Worm (Caenorhabditis elegans): Measurements from ENCODE around the gene npl-4.2.

npl-4.2 gene

ce11 chrII:5594210-5594764 lies 28.4 kb upstream of the npl-4.2 start, which contains the start of gene ttc-4 (continued):
- TF ChIP-seq elt-1 (tag; optimal IDR thresholded peaks at IDR 0.05) (no peak), lin-13 (GFP tag; optimal IDR thresholded peaks at IDR 0.05) (peak; percentile 27), ceh-82 (tag; optimal IDR thresholded peaks at IDR 0.05) (no peak), ZK546.5 (tag; optimal IDR thresholded peaks at IDR 0.05) (no peak), unc-55 (GFP tag; optimal IDR thresholded peaks at IDR 0.05) (peak; percentile 76), nhr-129 (tag; optimal IDR thresholded peaks at IDR 0.05) (peak; percentile 27), R02D3.7 (tag; optimal IDR thresholded peaks at IDR 0.05) (no peak)

- TF ChIP-seq sem-4 (tag; optimal IDR thresholded peaks at IDR 0.05): no peak
- TF ChIP-seq snpc-4 (tag; optimal IDR thresholded peaks at IDR 0.05): no peak
- no peak for TF ChIP-seq Y55F3AM.14 (GFP tag; optimal IDR thresholded peaks at IDR 0.05)
- no peak for TF ChIP-seq lsy-2 (tag; optimal IDR thresholded peaks at IDR 0.05)
- no peak for TF ChIP-seq mbf-1 (tag; optimal IDR thresholded peaks at IDR 0.05)
- no peak for TF ChIP-seq nhr-237 (tag; optimal IDR thresholded peaks at IDR 0.05)
- no peak for TF ChIP-seq R02D3.7 (tag; optimal IDR thresholded peaks at IDR 0.05)
Measured at ce11 chrII:5596247-5596646, 26.4 kb upstream of the npl-4.2 start, which contains the start of gene C17G10.1. Gene C17G10.1, plus strand, starts transcription at chrII:5596547.

ce11 chrII:5599326-5600044 lies 23.2 kb upstream of the npl-4.2 start, which contains the start of gene C17G10.10:
Gene C17G10.10, minus strand, starts transcription at chrII:5599376.
- peak; percentile 53 for TF ChIP-seq lin-13 (GFP tag; optimal IDR thresholded peaks at IDR 0.05)
- TF ChIP-seq ztf-1 (GFP tag; conservative IDR thresholded peaks at IDR 0.05): no peak
- peak; percentile 87 for TF ChIP-seq sma-3 (GFP tag; optimal IDR thresholded peaks at IDR 0.05)
- no peak for TF ChIP-seq aly-2 (tag; optimal IDR thresholded peaks at IDR 0.05)
- TF ChIP-seq dmd-4 (tag; optimal IDR thresholded peaks at IDR 0.05): no peak
- peak; percentile 45 for TF ChIP-seq nhr-129 (tag; optimal IDR thresholded peaks at IDR 0.05)
- no peak for TF ChIP-seq unc-62 (GFP tag; optimal IDR thresholded peaks at IDR 0.05)
- TF ChIP-seq F13H6.1 (tag; optimal IDR thresholded peaks at IDR 0.05): peak; percentile 58
- no peak for TF ChIP-seq elt-3 (tag; optimal IDR thresholded peaks at IDR 0.05)
- no peak for TF ChIP-seq blmp-1 (tag; optimal IDR thresholded peaks at IDR 0.05; ENCODE audit: insufficient read depth)
- TF ChIP-seq ceh-82 (tag; optimal IDR thresholded peaks at IDR 0.05): no peak
- TF ChIP-seq sem-4 (tag; optimal IDR thresholded peaks at IDR 0.05): no peak
- TF ChIP-seq ztf-11 (tag; optimal IDR thresholded peaks at IDR 0.05): no peak
- TF ChIP-seq ztf-4 (tag; optimal IDR thresholded peaks at IDR 0.05): peak; percentile 9
- no peak for TF ChIP-seq mbf-1 (tag; optimal IDR thresholded peaks at IDR 0.05)
- TF ChIP-seq unc-39 (tag; optimal IDR thresholded peaks at IDR 0.05): no peak
- TF ChIP-seq skn-1 (tag; optimal IDR thresholded peaks at IDR 0.05): no peak
- TF ChIP-seq lsy-2 (tag; optimal IDR thresholded peaks at IDR 0.05): peak; percentile 62 to 75
- peak; percentile 54 to 59 for TF ChIP-seq mdl-1 (tag; optimal IDR thresholded peaks at IDR 0.05)
- TF ChIP-seq crh-2 (tag; optimal IDR thresholded peaks at IDR 0.05): peak; percentile 69
- peak; percentile 82 for TF ChIP-seq gmeb-1 (tag; optimal IDR thresholded peaks at IDR 0.05)
- TF ChIP-seq nhr-23 (tag; optimal IDR thresholded peaks at IDR 0.05): no peak
- TF ChIP-seq fos-1 (tag; optimal IDR thresholded peaks at IDR 0.05): peak; percentile 85
- peak; percentile 75 for TF ChIP-seq ceh-16 (tag; optimal IDR thresholded peaks at IDR 0.05)
- TF ChIP-seq nhr-10 (tag; optimal IDR thresholded peaks at IDR 0.05): peak; percentile 9
- TF ChIP-seq ama-1 (optimal IDR thresholded peaks at IDR 0.05): peak; percentile 98
- no peak for TF ChIP-seq Y55F3AM.14 (GFP tag; optimal IDR thresholded peaks at IDR 0.05)
- peak; percentile 99 for TF ChIP-seq snpc-4 (tag; optimal IDR thresholded peaks at IDR 0.05)
- TF ChIP-seq nhr-6 (tag; optimal IDR thresholded peaks at IDR 0.05): peak; percentile 41
- TF ChIP-seq peb-1 (tag; optimal IDR thresholded peaks at IDR 0.05): no peak
- TF ChIP-seq sma-9 (GFP tag; optimal IDR thresholded peaks at IDR 0.05): peak; percentile 91
- TF ChIP-seq sma-9 (tag; optimal IDR thresholded peaks at IDR 0.05): no peak
- TF ChIP-seq nhr-77 (tag; optimal IDR thresholded peaks at IDR 0.05): peak; percentile 68
- TF ChIP-seq nhr-21 (tag; optimal IDR thresholded peaks at IDR 0.05): peak; percentile 78
- no peak for TF ChIP-seq nhr-237 (tag; optimal IDR thresholded peaks at IDR 0.05)
- no peak for TF ChIP-seq zag-1 (tag; optimal IDR thresholded peaks at IDR 0.05)
- peak; percentile 72 for TF ChIP-seq egl-27 (tag; optimal IDR thresholded peaks at IDR 0.05)
- TF ChIP-seq nhr-25 (tag; optimal IDR thresholded peaks at IDR 0.05): peak; percentile 62
- TF ChIP-seq mab-5 (tag; optimal IDR thresholded peaks at IDR 0.05): no peak
- no peak for TF ChIP-seq unc-55 (GFP tag; optimal IDR thresholded peaks at IDR 0.05)
- TF ChIP-seq R02D3.7 (tag; optimal IDR thresholded peaks at IDR 0.05): no peak
- peak; percentile 20 for TF ChIP-seq C34F6.9 (tag; optimal IDR thresholded peaks at IDR 0.05)
- TF ChIP-seq lin-11 (tag; optimal IDR thresholded peaks at IDR 0.05): no peak
